Fruit fly (Drosophila melanogaster) whole organism, embryonic: ENCODE data around the gene CG12301.

Source experiments
- Asciz ChIP-seq: fragments of 200-800 bp; sonication (Bioruptor generic); optimal IDR thresholded peaks from 2 replicates; lab custom pipeline; 2017; ENCODE audit warnings: missing biosample characterization, mild to moderate bottlenecking, missing genetic modification characterization, missing genetic modification reagents
- CG11504 ChIP-seq: fragments of 200-800 bp; sonication (Bioruptor generic); optimal IDR thresholded peaks from 3 replicates; lab custom pipeline; 2019; ENCODE audit warnings: missing biosample characterization, mild to moderate bottlenecking, missing genetic modification characterization, moderate library complexity
- CG12391 ChIP-seq: fragments of 200-800 bp; sonication (Bioruptor generic); optimal IDR thresholded peaks from 3 replicates; lab custom pipeline; 2018; ENCODE audit warnings: missing biosample characterization, mild to moderate bottlenecking, missing genetic modification characterization, moderate library complexity
- CG13296 ChIP-seq: fragments of 200-800 bp; sonication (Bioruptor generic); optimal IDR thresholded peaks from 3 replicates; lab custom pipeline; 2018; ENCODE audit warnings: missing biosample characterization, mild to moderate bottlenecking, missing genetic modification characterization
- CG1603 ChIP-seq: fragments of 200-800 bp; sonication (Bioruptor generic); optimal IDR thresholded peaks from 2 replicates; lab custom pipeline; 2019; ENCODE audit warnings: missing biosample characterization, mild to moderate bottlenecking, missing genetic modification characterization, moderate library complexity
- CG1647 ChIP-seq: fragments of 200-800 bp; sonication (Bioruptor generic); optimal IDR thresholded peaks from 3 replicates; lab custom pipeline; 2016; ENCODE audit warnings: missing biosample characterization, missing genetic modification characterization
- CG16863 ChIP-seq: fragments of 200-800 bp; sonication (Bioruptor generic); optimal IDR thresholded peaks from 3 replicates; lab custom pipeline; 2016; ENCODE audit warnings: missing biosample characterization, missing genetic modification characterization
- CG17361 ChIP-seq: fragments of 200-800 bp; sonication (Bioruptor generic); IDR thresholded peaks from 3 replicates; pipeline ENCODE4 v1.3.6; 2022; ENCODE audit warnings: missing biosample characterization, missing genetic modification characterization
- CG31365 ChIP-seq: fragments of 200-800 bp; sonication (Bioruptor generic); optimal IDR thresholded peaks from 2 replicates; lab custom pipeline; 2018; ENCODE audit warnings: missing biosample characterization, mild to moderate bottlenecking, missing genetic modification characterization
- CG4424 ChIP-seq: fragments of 200-800 bp; sonication (Bioruptor generic); optimal IDR thresholded peaks from 3 replicates; lab custom pipeline; 2016; ENCODE audit warnings: missing biosample characterization, missing genetic modification characterization
- CG4707 ChIP-seq: fragments of 200-800 bp; sonication (Bioruptor generic); optimal IDR thresholded peaks from 2 replicates; lab custom pipeline; 2018; ENCODE audit warnings: missing biosample characterization, mild to moderate bottlenecking, missing genetic modification characterization, moderate library complexity
- CG8089 ChIP-seq: fragments of 200-800 bp; sonication (Bioruptor generic); optimal IDR thresholded peaks from 3 replicates; lab custom pipeline; 2016; ENCODE audit warnings: missing biosample characterization, missing genetic modification characterization
- Lim3 ChIP-seq: fragments of 200-800 bp; sonication (Bioruptor generic); IDR thresholded peaks from 2 replicates; pipeline ENCODE4 v1.3.6; 2022; ENCODE audit warnings: missing biosample characterization, missing genetic modification characterization
- Med ChIP-seq: fragments of 200-800 bp; sonication (Bioruptor generic); peaks from one replicate; lab custom pipeline; 2016; ENCODE audit warnings: missing biosample characterization, missing genetic modification characterization, mild to moderate bottlenecking, inconsistent platforms, moderate library complexity
- Myb ChIP-seq: fragments of 200-800 bp; sonication (Bioruptor generic); optimal IDR thresholded peaks from 2 replicates; lab custom pipeline; 2016; ENCODE audit warnings: missing biosample characterization, missing genetic modification characterization
- Pdp1 ChIP-seq, 2 experiments: fragments of 200-800 bp; sonication (Bioruptor generic); optimal IDR thresholded peaks; 3 replicates each; lab custom pipeline; 2016; ENCODE audit warnings: missing biosample characterization in 2 of 2, missing genetic modification characterization in 2 of 2, mild to moderate bottlenecking in 1 of 2, moderate library complexity in 1 of 2
- Rx ChIP-seq: fragments of 200-800 bp; sonication (Bioruptor generic); IDR thresholded peaks from 2 replicates; pipeline ENCODE4 v1.3.6; 2022; ENCODE audit warnings: missing biosample characterization, missing genetic modification characterization
- Sin3A ChIP-seq: fragments of >200 bp; optimal IDR thresholded peaks from 2 replicates; lab custom pipeline; 2018
- Stat92E ChIP-seq, 3 experiments: fragments of >200 bp in 2 of 3; fragments of 200-800 bp in 1 of 3; sonication (Bioruptor generic) in 1 of 3; optimal IDR thresholded peaks; 2 replicates each; lab custom pipeline; 2017 to 2019; ENCODE audit warnings: missing biosample characterization in 3 of 3, missing genetic modification characterization in 3 of 3, mild to moderate bottlenecking in 1 of 3, moderate library complexity in 1 of 3
- Tbp ChIP-seq: fragments of >200 bp; optimal IDR thresholded peaks from 2 replicates; lab custom pipeline; 2018; ENCODE audit warnings: missing biosample characterization, missing genetic modification characterization
- Xrp1 ChIP-seq: fragments of 200-800 bp; sonication (Bioruptor generic); IDR thresholded peaks from 2 replicates; pipeline ENCODE4 v1.3.6; 2022; ENCODE audit warnings: missing biosample characterization, missing genetic modification characterization
- abd-A ChIP-seq: fragments of 200-800 bp; sonication (Bioruptor generic); optimal IDR thresholded peaks from 3 replicates; lab custom pipeline; 2019; ENCODE audit warnings: missing biosample characterization, mild to moderate bottlenecking, missing genetic modification characterization, moderate library complexity
- br ChIP-seq: fragments of >200 bp; optimal IDR thresholded peaks from 2 replicates; lab custom pipeline; 2017
- chinmo ChIP-seq: fragments of 200-800 bp; sonication (Bioruptor generic); IDR thresholded peaks from 4 replicates; pipeline ENCODE4 v1.3.6; 2022; ENCODE audit warnings: missing biosample characterization, missing genetic modification characterization; ENCODE audit not compliant: partially characterized antibody
- crc ChIP-seq: fragments of 200-800 bp; sonication (Bioruptor generic); optimal IDR thresholded peaks from 2 replicates; lab custom pipeline; 2016; ENCODE audit warnings: missing biosample characterization, missing genetic modification characterization
- cwo ChIP-seq: fragments of 200-800 bp; sonication (Bioruptor generic); optimal IDR thresholded peaks from 3 replicates; lab custom pipeline; 2017; ENCODE audit warnings: missing biosample characterization, missing genetic modification characterization, mild to moderate bottlenecking, moderate library complexity, missing genetic modification reagents
- dmrt11E ChIP-seq: fragments of 200-800 bp; sonication (Bioruptor generic); optimal IDR thresholded peaks from 3 replicates; lab custom pipeline; 2018; ENCODE audit warnings: missing biosample characterization, mild to moderate bottlenecking, missing genetic modification characterization, moderate library complexity
- gem ChIP-seq: fragments of 200-800 bp; sonication (Bioruptor generic); optimal IDR thresholded peaks from 2 replicates; lab custom pipeline; 2019; ENCODE audit warnings: missing biosample characterization, mild to moderate bottlenecking, missing genetic modification characterization, moderate library complexity
- inv ChIP-seq: fragments of 200-800 bp; sonication (Bioruptor generic); IDR thresholded peaks from 2 replicates; pipeline ENCODE4 v1.3.6; 2022; ENCODE audit warnings: missing biosample characterization, missing genetic modification characterization; ENCODE audit not compliant: partially characterized antibody
- kah ChIP-seq: fragments of 200-800 bp; sonication (Bioruptor generic); optimal IDR thresholded peaks from 2 replicates; lab custom pipeline; 2018; ENCODE audit warnings: missing biosample characterization, mild to moderate bottlenecking, missing genetic modification characterization
- kni ChIP-seq: fragments of 200-800 bp; sonication (Bioruptor generic); optimal IDR thresholded peaks from 3 replicates; lab custom pipeline; 2017; ENCODE audit warnings: mild to moderate bottlenecking, missing biosample characterization, missing genetic modification reagents, missing genetic modification characterization
- phol ChIP-seq: fragments of 200-800 bp; sonication (Bioruptor generic); optimal IDR thresholded peaks from 3 replicates; lab custom pipeline; 2018; ENCODE audit warnings: missing biosample characterization, mild to moderate bottlenecking, missing genetic modification characterization, moderate library complexity
- pros ChIP-seq: fragments of 200-800 bp; sonication (Bioruptor generic); optimal IDR thresholded peaks from 3 replicates; lab custom pipeline; 2019; ENCODE audit warnings: missing biosample characterization, mild to moderate bottlenecking, missing genetic modification characterization, moderate library complexity
- ranshi ChIP-seq: fragments of 200-800 bp; sonication (Bioruptor generic); IDR thresholded peaks from 2 replicates; pipeline ENCODE4 v1.3.6; 2022; ENCODE audit warnings: missing biosample characterization, missing genetic modification characterization
- scrt ChIP-seq: fragments of 200-800 bp; sonication (Bioruptor generic); optimal IDR thresholded peaks from 2 replicates; lab custom pipeline; 2018; ENCODE audit warnings: missing biosample characterization, mild to moderate bottlenecking, missing genetic modification characterization, moderate library complexity
- sens ChIP-seq: fragments of 200-800 bp; sonication (Bioruptor generic); peaks from one replicate; lab custom pipeline; 2016; ENCODE audit warnings: missing biosample characterization, missing genetic modification characterization
- seq ChIP-seq: fragments of 200-800 bp; sonication (Bioruptor generic); IDR thresholded peaks from 2 replicates; pipeline ENCODE4 v1.3.6; 2022; ENCODE audit warnings: missing biosample characterization, missing genetic modification characterization
- sqz ChIP-seq: fragments of 200-800 bp; sonication (Bioruptor generic); optimal IDR thresholded peaks from 3 replicates; lab custom pipeline; 2018; ENCODE audit warnings: missing biosample characterization, mild to moderate bottlenecking, missing genetic modification characterization
- vfl ChIP-seq: fragments of 200-800 bp; sonication (Bioruptor generic); optimal IDR thresholded peaks from 2 replicates; lab custom pipeline; 2016; ENCODE audit warnings: missing biosample characterization, missing genetic modification characterization
- vvl ChIP-seq: fragments of 200-800 bp; sonication (Bioruptor generic); IDR thresholded peaks from 2 replicates; pipeline ENCODE4 v1.3.6; 2022; ENCODE audit warnings: missing biosample characterization, missing genetic modification characterization
- zen ChIP-seq: fragments of 200-800 bp; sonication (Bioruptor generic); optimal IDR thresholded peaks from 3 replicates; lab custom pipeline; 2018; ENCODE audit warnings: missing biosample characterization, mild to moderate bottlenecking, missing genetic modification characterization, moderate library complexity

The CG12301 gene

dm6 chr3L:15541281-15541680, 39.3 kb upstream of the CG12301 start:
- TF ChIP-seq scrt (GFP tag; lab: Kevin White, UChicago) (peak; percentile 94), zen (tag; lab: Kevin White, UChicago) (peak; percentile 51), ranshi (GFP tag; lab: Robert Waterston, UW) (no peak), abd-A (tag; lab: Kevin White, UChicago) (peak; percentile 40)

dm6 chr3L:15543049-15543448, 37.6 kb upstream of the CG12301 start:
- no peak for TF ChIP-seq Lim3 (GFP tag; lab: Robert Waterston, UW)
- TF ChIP-seq sqz (GFP tag; lab: Kevin White, UChicago): no peak
- TF ChIP-seq Rx (GFP tag; lab: Robert Waterston, UW): no peak
- TF ChIP-seq Tbp (GFP tag; lab: Kevin White, UChicago): no peak
- no peak for TF ChIP-seq Stat92E (GFP tag; optimal IDR thresholded peaks at IDR 0.05; lab: Kevin White, UChicago)
- TF ChIP-seq, all 482 proteins: peak for 0

- TF ChIP-seq sqz (GFP tag; lab: Kevin White, UChicago): peak; percentile 62
- peak; percentile 55 for TF ChIP-seq abd-A (tag; lab: Kevin White, UChicago)
- peak; percentile 16 for TF ChIP-seq sens (GFP tag; lab: Kevin White, UChicago)
- peak; percentile 10 for TF ChIP-seq kni (GFP tag; lab: Kevin White, UChicago)
- TF ChIP-seq chinmo (GFP tag; lab: Robert Waterston, UW): 0 out of 4 replicates have a peak, but pooled peaks have one; percentile 5
- peak; percentile 91 for TF ChIP-seq vvl (GFP tag; lab: Robert Waterston, UW)
- no peak for TF ChIP-seq CG16863 (GFP tag; lab: Kevin White, UChicago)
- peak in 1 of 2 experiments; percentile 76 for TF ChIP-seq Pdp1 (GFP tag; optimal IDR thresholded peaks at IDR 0.05; lab: Kevin White, UChicago)
- TF ChIP-seq crc (GFP tag; lab: Kevin White, UChicago): no peak
- peak; percentile 62 for TF ChIP-seq cwo (GFP tag; lab: Kevin White, UChicago)
- no peak for TF ChIP-seq inv (GFP tag; lab: Robert Waterston, UW)
- TF ChIP-seq CG8089 (GFP tag; lab: Kevin White, UChicago): no peak
- TF ChIP-seq pros: peak; percentile 93
Measured at dm6 chr3L:15543467-15543866, 37.1 kb upstream of the CG12301 start.

- TF ChIP-seq Med (GFP tag; lab: Kevin White, UChicago) (peak; percentile 3), CG13296 (GFP tag; lab: Kevin White, UChicago) (no peak), CG4424 (peak; percentile 15), kah (GFP tag; lab: Kevin White, UChicago) (no peak), CG11504 (tag; lab: Kevin White, UChicago) (peak; percentile 21), Xrp1 (GFP tag; lab: Robert Waterston, UW) (peak; percentile 35), gem (tag; lab: Kevin White, UChicago) (peak; percentile 4), Sin3A (no peak), sens (GFP tag; lab: Kevin White, UChicago) (peak; percentile 66), br (no peak), phol (peak; percentile 23), Asciz (GFP tag; lab: Kevin White, UChicago) (peak; percentile 26), Myb (GFP tag; lab: Kevin White, UChicago) (no peak), CG12391 (tag; lab: Kevin White, UChicago) (no peak), Stat92E (GFP tag; optimal IDR thresholded peaks at IDR 0.05; lab: Kevin White, UChicago) (peak in 1 of 3 experiments; percentile 24), CG1603 (tag; lab: Kevin White, UChicago) (peak; percentile 31), kni (GFP tag; lab: Kevin White, UChicago) (peak; percentile 17), seq (GFP tag; lab: Robert Waterston, UW) (no peak), dmrt11E (tag; lab: Kevin White, UChicago) (no peak), ranshi (GFP tag; lab: Robert Waterston, UW) (0 out of 2 replicates have a peak, but pooled peaks have one; percentile 6), Lim3 (GFP tag; lab: Robert Waterston, UW) (no peak), CG4707 (no peak), CG31365 (no peak), pros (peak; percentile 12), vfl (GFP tag; lab: Kevin White, UChicago) (no peak), CG17361 (peak; percentile 41; the same call in 2 of the 3 replicates), CG1647 (GFP tag; lab: Kevin White, UChicago) (no peak)
Measured at dm6 chr3L:15544455-15545415, 35.9 kb upstream of the CG12301 start.
